Worm (Caenorhabditis elegans) whole organism, L4/young adult: ENCODE measurements around the gene fbxc-39.

Source experiments
- W03F9.2 ChIP-seq: fragments of 150-350 bp; optimal IDR thresholded peaks from 2 replicates; lab custom pipeline; 2014; ENCODE audit warnings: missing biosample characterization, missing genetic modification characterization
- dao-5 ChIP-seq: sonication (generic microtip); optimal IDR thresholded peaks from 2 replicates; lab custom pipeline; 2016; ENCODE audit warnings: missing genotype, missing genetic modification characterization, moderate library complexity, missing compliant biosample characterization

ce11 chrII:943773-944172 is 44.8 kb upstream of the fbxc-39 start, which contains the start of gene clec-43:
- TF ChIP-seq W03F9.2 (tag; lab: Kevin White, UChicago) (no peak), dao-5 (tag; lab: Kevin White, UChicago) (no peak)
